Fruit fly (Drosophila melanogaster): Measurements from ENCODE around the gene CG31230.

- TF ChIP-seq CTCF (optimal IDR thresholded peaks at IDR 0.05), result no peak
- TF ChIP-seq CG8478 (optimal IDR thresholded peaks at IDR 0.05), result no peak
Observed at dm6 chr3R:18721368-18721767, 49.9 kb downstream of the CG31230 start.

Measured in S2 (cell line).